Worm (Caenorhabditis elegans): ENCODE measurements around the gene F34H10.1.

Gene F34H10.1

ce11 chrX:9665944-9666343 is 40.0 kb downstream of the F34H10.1 start:
- no peak for TF ChIP-seq fkh-10 (GFP tag; optimal IDR thresholded peaks at IDR 0.05)
- no peak for TF ChIP-seq unc-62 (GFP tag; optimal IDR thresholded peaks at IDR 0.05)
- TF ChIP-seq mdl-1 (tag; optimal IDR thresholded peaks at IDR 0.05) = no peak

ce11 chrX:9667391-9667790 is 41.5 kb downstream of the F34H10.1 start:
- peak; percentile 11 for TF ChIP-seq xbp-1 (tag; optimal IDR thresholded peaks at IDR 0.05)
- TF ChIP-seq C16A3.4 (tag; optimal IDR thresholded peaks at IDR 0.05) = peak; percentile 50
- no peak for TF ChIP-seq elt-2 (tag; optimal IDR thresholded peaks at IDR 0.05)
- no peak for TF ChIP-seq ceh-8 (GFP tag; optimal IDR thresholded peaks at IDR 0.05)
- no peak for TF ChIP-seq mef-2 (tag; optimal IDR thresholded peaks at IDR 0.05)
- TF ChIP-seq nhr-85 (tag) = peak; percentile 97
- peak; percentile 73 for TF ChIP-seq snu-23 (GFP tag; optimal IDR thresholded peaks at IDR 0.05)
- peak; percentile 47 for TF ChIP-seq nhr-237 (tag; optimal IDR thresholded peaks at IDR 0.05)
- no peak for TF ChIP-seq ztf-11 (tag; optimal IDR thresholded peaks at IDR 0.05)
- TF ChIP-seq isw-1 (GFP tag; IDR thresholded peaks at IDR 0.05) = no peak
- TF ChIP-seq efl-1 (optimal IDR thresholded peaks at IDR 0.05) = peak in 1 of 2 experiments; percentile 8
- TF ChIP-seq efl-1 (GFP tag; optimal IDR thresholded peaks at IDR 0.05 in 1 of 2) = peak in 1 of 2 experiments; percentile 31
- no peak for TF ChIP-seq lin-13 (GFP tag; optimal IDR thresholded peaks at IDR 0.05)
- no peak for TF ChIP-seq rnt-1 (tag; optimal IDR thresholded peaks at IDR 0.05)
- TF ChIP-seq zag-1 (tag; optimal IDR thresholded peaks at IDR 0.05) = no peak
- TF ChIP-seq mep-1 (tag; optimal IDR thresholded peaks at IDR 0.05) = peak; percentile 57
- peak in 1 of 2 experiments; percentile 63 for TF ChIP-seq lsy-2 (tag; optimal IDR thresholded peaks at IDR 0.05)
- peak; percentile 2 for TF ChIP-seq unc-130 (tag; optimal IDR thresholded peaks at IDR 0.05)
- TF ChIP-seq lin-35 (GFP tag; optimal IDR thresholded peaks at IDR 0.05) = peak in 1 of 2 experiments; percentile 38
- TF ChIP-seq swsn-7 (tag; optimal IDR thresholded peaks at IDR 0.05) = peak; percentile 4
- peak; percentile 48 for TF ChIP-seq nhr-90 (tag; optimal IDR thresholded peaks at IDR 0.05; ENCODE audit: poor library complexity)
- TF ChIP-seq irx-1 (tag; optimal IDR thresholded peaks at IDR 0.05) = peak; percentile 26
- TF ChIP-seq unc-98 (GFP tag; IDR thresholded peaks at IDR 0.05) = no peak
- TF ChIP-seq ceh-63 (GFP tag; optimal IDR thresholded peaks at IDR 0.05) = no peak
- no peak for TF ChIP-seq tlp-1 (tag; optimal IDR thresholded peaks at IDR 0.05)
- no peak for TF ChIP-seq jun-1 (tag; optimal IDR thresholded peaks at IDR 0.05)
- no peak for TF ChIP-seq unc-86 (tag; optimal IDR thresholded peaks at IDR 0.05)
- TF ChIP-seq mdl-1 (tag; optimal IDR thresholded peaks at IDR 0.05) = peak in 1 of 2 experiments; percentile 36
- peak; percentile 21; the same call in 1 of the 2 replicates for TF ChIP-seq nhr-19 (GFP tag; conservative IDR thresholded peaks at IDR 0.05)
- peak in 4 of 6 experiments; percentile 1 to 93 (median 36) for TF ChIP-seq elt-3 (tag; optimal IDR thresholded peaks at IDR 0.05)
- TF ChIP-seq blmp-1 (tag; optimal IDR thresholded peaks at IDR 0.05) = peak; percentile 95
- peak; percentile 19 for TF ChIP-seq nhr-47 (tag; optimal IDR thresholded peaks at IDR 0.05)
- peak; percentile 24 for TF ChIP-seq pag-3 (tag; optimal IDR thresholded peaks at IDR 0.05; ENCODE audit: borderline replicate concordance, insufficient read depth)
- peak; percentile 87 for TF ChIP-seq lin-14 (GFP tag; optimal IDR thresholded peaks at IDR 0.05)
- TF ChIP-seq nhr-20 (tag; optimal IDR thresholded peaks at IDR 0.05) = peak; percentile 76
- TF ChIP-seq ets-5 (GFP tag; IDR thresholded peaks at IDR 0.05) = no peak
- no peak for TF ChIP-seq nhr-11 (tag; optimal IDR thresholded peaks at IDR 0.05)
- 0 out of 2 replicates have a peak, but pooled peaks have one; percentile 37 for TF ChIP-seq grh-1 (GFP tag; IDR thresholded peaks at IDR 0.05)
- no peak for TF ChIP-seq sup-37 (GFP tag; optimal IDR thresholded peaks at IDR 0.05)
- TF ChIP-seq ztf-4 (tag; optimal IDR thresholded peaks at IDR 0.05) = peak; percentile 6
- TF ChIP-seq nhr-71 (tag; optimal IDR thresholded peaks at IDR 0.05) = peak; percentile 70

All from whole organism, L1 larva.